Worm (Caenorhabditis elegans) whole organism, L1 larva: Measurements from ENCODE around the gene C04E6.13.

ENCODE experiments used
- C16A3.4 ChIP-seq: fragments of 150-350 bp; optimal IDR thresholded peaks from 2 replicates; lab custom pipeline; 2014; ENCODE audit warnings: missing biosample characterization, missing genetic modification characterization
- F16B12.6 ChIP-seq: fragments of 150-350 bp; optimal IDR thresholded peaks from 2 replicates; lab custom pipeline; 2014; ENCODE audit warnings: missing biosample characterization, missing genetic modification characterization
- aha-1 ChIP-seq: fragments of 150-350 bp; optimal IDR thresholded peaks from 2 replicates; lab custom pipeline; 2014; ENCODE audit warnings: missing biosample characterization, missing genetic modification characterization
- blmp-1 ChIP-seq: fragments of 150-350 bp; optimal IDR thresholded peaks from 2 replicates; lab custom pipeline; 2014; ENCODE audit warnings: missing biosample characterization, missing genetic modification characterization
- ces-1 ChIP-seq: fragments of 150-350 bp; optimal IDR thresholded peaks from 2 replicates; lab custom pipeline; 2014; ENCODE audit warnings: missing biosample characterization, missing genetic modification reagents, missing genetic modification characterization
- dsc-1 ChIP-seq: sonication (generic microtip); optimal IDR thresholded peaks from 2 replicates; lab custom pipeline; 2016; ENCODE audit warnings: mild to moderate bottlenecking, missing genetic modification characterization, missing compliant biosample characterization
- efl-1 ChIP-seq, 4 experiments: fragments of 150-350 bp; optimal IDR thresholded peaks in 3 of 4; peaks in 1 of 4; 1 replicate in 1 of 4; 2 replicates in 3 of 4; lab custom pipeline; 2014; ENCODE audit warnings: missing biosample characterization in 2 of 4, missing genetic modification characterization in 2 of 4, missing genetic modification reagents in 2 of 4
- egl-13 ChIP-seq: sonication (generic microtip); optimal IDR thresholded peaks from 2 replicates; lab custom pipeline; 2016; ENCODE audit warnings: missing genotype, missing genetic modification reagents, missing genetic modification characterization, missing compliant biosample characterization
- ets-5 ChIP-seq: fragments of 200-800 bp; sonication (Bioruptor generic); IDR thresholded peaks from 2 replicates; pipeline ENCODE4 v1.3.6; 2022; ENCODE audit warnings: missing genetic modification characterization, missing compliant biosample characterization
- fkh-10 ChIP-seq: sonication (generic microtip); optimal IDR thresholded peaks from 2 replicates; lab custom pipeline; 2017; ENCODE audit warnings: missing biosample characterization, missing genetic modification reagents, missing genetic modification characterization
- fkh-8 ChIP-seq: sonication (generic microtip); optimal IDR thresholded peaks from 2 replicates; lab custom pipeline; 2016; ENCODE audit warnings: mild to moderate bottlenecking, missing genetic modification characterization, missing compliant biosample characterization
- grh-1 ChIP-seq: fragments of 200-800 bp; sonication (Bioruptor generic); IDR thresholded peaks from 2 replicates; pipeline ENCODE4 v1.3.6; 2022; ENCODE audit warnings: missing genetic modification reagents, missing genetic modification characterization, missing compliant biosample characterization
- hpl-2 ChIP-seq: fragments of 150-350 bp; optimal IDR thresholded peaks from 2 replicates; lab custom pipeline; 2014; ENCODE audit warnings: missing biosample characterization, missing genetic modification reagents, missing genetic modification characterization
- lin-14 ChIP-seq: fragments of 200-800 bp; sonication (Bioruptor generic); optimal IDR thresholded peaks from 2 replicates; lab custom pipeline; 2018; ENCODE audit warnings: mild to moderate bottlenecking, missing genetic modification characterization, moderate library complexity, missing compliant biosample characterization
- nhr-12 ChIP-seq: sonication (generic microtip); optimal IDR thresholded peaks from 2 replicates; lab custom pipeline; 2017; ENCODE audit warnings: missing biosample characterization, missing genetic modification characterization
- nhr-19 ChIP-seq: fragments of 200-800 bp; sonication (Bioruptor generic); conservative IDR thresholded peaks from 2 replicates; pipeline ENCODE4 v1.3.6; 2022; ENCODE audit warnings: missing genetic modification characterization, missing compliant biosample characterization
- nhr-47 ChIP-seq: sonication (generic microtip); optimal IDR thresholded peaks from 2 replicates; lab custom pipeline; 2016; ENCODE audit warnings: mild to moderate bottlenecking, missing genetic modification characterization, moderate library complexity, missing compliant biosample characterization
- nhr-71 ChIP-seq: sonication (generic microtip); optimal IDR thresholded peaks from 2 replicates; lab custom pipeline; 2016; ENCODE audit warnings: mild to moderate bottlenecking, missing genetic modification characterization, moderate library complexity, missing compliant biosample characterization
- skn-1 ChIP-seq: fragments of 150-350 bp; optimal IDR thresholded peaks from 2 replicates; lab custom pipeline; 2014; ENCODE audit warnings: missing biosample characterization, missing genetic modification characterization
- snu-23 ChIP-seq: sonication (generic microtip); optimal IDR thresholded peaks from 2 replicates; lab custom pipeline; 2016; ENCODE audit warnings: missing genetic modification characterization, missing compliant biosample characterization
- vab-15 ChIP-seq: sonication (generic microtip); optimal IDR thresholded peaks from 2 replicates; lab custom pipeline; 2017; ENCODE audit warnings: missing genotype, mild to moderate bottlenecking, missing genetic modification characterization, missing compliant biosample characterization
- ztf-11 ChIP-seq, 2 experiments: sonication (generic microtip); optimal IDR thresholded peaks; 2 replicates each; lab custom pipeline; 2016 to 2017; ENCODE audit warnings: missing genetic modification characterization in 2 of 2, missing biosample characterization in 1 of 2, missing compliant biosample characterization in 1 of 2

C04E6.13 gene

ce11 chrV:5955627-5956026 lies 43.1 kb downstream of the C04E6.13 start:
- TF ChIP-seq blmp-1 (tag; lab: Kevin White, UChicago) (peak; percentile 8), lin-14 (GFP tag; lab: Kevin White, UChicago) (peak; percentile 47), ztf-11 (tag; optimal IDR thresholded peaks at IDR 0.05; lab: Kevin White, UChicago) (no peak), efl-1 (optimal IDR thresholded peaks at IDR 0.05; lab: Kevin White, UChicago) (no peak), efl-1 (GFP tag; optimal IDR thresholded peaks at IDR 0.05 in 1 of 2; lab: Kevin White, UChicago) (peak in 1 of 2 experiments; percentile 39)

DNA sequence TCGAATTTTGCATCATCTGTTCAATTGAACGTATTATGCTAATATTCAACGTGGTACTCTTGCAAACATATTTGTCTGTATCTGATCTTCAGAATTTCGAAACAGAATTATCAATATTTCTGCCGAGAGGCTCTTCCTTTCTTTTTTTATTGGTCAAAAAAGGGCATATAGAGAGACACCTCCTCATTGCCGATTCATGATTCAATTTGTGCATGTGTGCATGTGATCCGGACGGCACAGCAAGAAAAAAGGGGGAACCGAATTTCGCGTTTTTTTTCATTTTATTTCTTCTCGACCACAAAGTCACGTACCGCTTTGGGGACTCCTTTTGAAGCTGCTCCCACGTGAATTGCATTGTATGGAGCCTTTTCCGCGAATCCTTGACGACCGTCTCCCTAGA lies 49.0 kb downstream of the C04E6.13 start, which contains the start of gene mcp-1:
Gene mcp-1 (plus strand): TSS at position 292 of the 400 bp plus-strand sequence.
- TF ChIP-seq grh-1 (GFP tag; lab: Robert Waterston, UW) (no peak), fkh-10 (GFP tag; lab: Kevin White, UChicago) (peak; percentile 73), hpl-2 (GFP tag; lab: Kevin White, UChicago) (no peak), nhr-47 (peak; percentile 21), lin-14 (GFP tag; lab: Kevin White, UChicago) (peak; percentile 81), vab-15 (tag; lab: Kevin White, UChicago) (no peak), nhr-71 (peak; percentile 0)
- TF ChIP-seq, all 84 proteins: peak for 4

ce11 chrV:5963092-5963491 lies 50.6 kb downstream of the C04E6.13 start:
- TF ChIP-seq nhr-12 (tag; lab: Kevin White, UChicago), result no peak
- no peak for TF ChIP-seq fkh-8 (tag; lab: Kevin White, UChicago)
- TF ChIP-seq ztf-11 (tag; optimal IDR thresholded peaks at IDR 0.05; lab: Kevin White, UChicago), result no peak
- TF ChIP-seq nhr-71, result no peak
- TF ChIP-seq dsc-1 (tag; lab: Kevin White, UChicago), result no peak
- TF ChIP-seq ets-5 (GFP tag; lab: Robert Waterston, UW), result no peak
- no peak for TF ChIP-seq grh-1 (GFP tag; lab: Robert Waterston, UW)
- no peak for TF ChIP-seq efl-1 (optimal IDR thresholded peaks at IDR 0.05; lab: Kevin White, UChicago)
- no peak for TF ChIP-seq efl-1 (GFP tag; optimal IDR thresholded peaks at IDR 0.05 in 1 of 2; lab: Kevin White, UChicago)
- no peak for TF ChIP-seq aha-1
- TF ChIP-seq skn-1 (tag; lab: Kevin White, UChicago), result no peak
- TF ChIP-seq C16A3.4, result no peak
- TF ChIP-seq nhr-19 (GFP tag; lab: Robert Waterston, UW), result no peak
- no peak for TF ChIP-seq egl-13 (tag; lab: Kevin White, UChicago)
- TF ChIP-seq ces-1 (GFP tag; lab: Kevin White, UChicago), result no peak
- no peak for TF ChIP-seq F16B12.6 (tag; lab: Kevin White, UChicago)
- no peak for TF ChIP-seq snu-23
- TF ChIP-seq, all 84 proteins: peak for 0
